Worm (Caenorhabditis elegans) whole organism, L2 larva: ENCODE results near the gene C29F9.12.

ENCODE experiments used
- C34F6.9 ChIP-seq: fragments of 150-350 bp; optimal IDR thresholded peaks from 2 replicates; lab custom pipeline; 2014; ENCODE audit warnings: missing biosample characterization, missing genetic modification characterization
- F13H6.1 ChIP-seq: sonication (generic microtip); optimal IDR thresholded peaks from 2 replicates; lab custom pipeline; 2016; ENCODE audit warnings: missing genetic modification characterization, missing compliant biosample characterization
- R02D3.7 ChIP-seq: fragments of 150-350 bp; optimal IDR thresholded peaks from 2 replicates; lab custom pipeline; 2014; ENCODE audit warnings: missing biosample characterization, missing genetic modification characterization
- Y55F3AM.14 ChIP-seq: fragments of 200-800 bp; sonication (Bioruptor generic); optimal IDR thresholded peaks from 2 replicates; lab custom pipeline; 2018; ENCODE audit warnings: mild to moderate bottlenecking, missing genetic modification characterization, missing compliant biosample characterization
- alr-1 ChIP-seq: fragments of 150-350 bp; optimal IDR thresholded peaks from 2 replicates; lab custom pipeline; 2014; ENCODE audit warnings: missing biosample characterization, missing genetic modification characterization
- aly-2 ChIP-seq: fragments of 150-350 bp; optimal IDR thresholded peaks from 2 replicates; lab custom pipeline; 2014; ENCODE audit warnings: missing biosample characterization, missing genetic modification characterization
- blmp-1 ChIP-seq: sonication (generic microtip); optimal IDR thresholded peaks from 2 replicates; lab custom pipeline; 2017; ENCODE audit warnings: missing genetic modification characterization, mild to moderate bottlenecking, missing compliant biosample characterization, antibody characterized with exemption, moderate library complexity; ENCODE audit not compliant: insufficient read depth
- ceh-16 ChIP-seq: fragments of 150-350 bp; optimal IDR thresholded peaks from 2 replicates; lab custom pipeline; 2014; ENCODE audit warnings: missing biosample characterization, missing genetic modification characterization
- ceh-82 ChIP-seq: fragments of 150-350 bp; optimal IDR thresholded peaks from 2 replicates; lab custom pipeline; 2014; ENCODE audit warnings: missing biosample characterization, missing genetic modification characterization
- crh-2 ChIP-seq: sonication (generic microtip); optimal IDR thresholded peaks from 2 replicates; lab custom pipeline; 2017; ENCODE audit warnings: missing biosample characterization, missing genetic modification characterization
- dmd-4 ChIP-seq: sonication (generic microtip); optimal IDR thresholded peaks from 2 replicates; lab custom pipeline; 2017; ENCODE audit warnings: missing biosample characterization, missing genetic modification characterization
- elt-1 ChIP-seq: fragments of 150-350 bp; optimal IDR thresholded peaks from 2 replicates; lab custom pipeline; 2014; ENCODE audit warnings: missing biosample characterization, missing genetic modification characterization
- elt-3 ChIP-seq: sonication (generic microtip); optimal IDR thresholded peaks from 2 replicates; lab custom pipeline; 2017; ENCODE audit warnings: missing biosample characterization, missing genetic modification characterization
- fos-1 ChIP-seq: fragments of 150-350 bp; optimal IDR thresholded peaks from 2 replicates; lab custom pipeline; 2014; ENCODE audit warnings: missing biosample characterization, missing genetic modification characterization
- gmeb-1 ChIP-seq: fragments of 150-350 bp; optimal IDR thresholded peaks from 2 replicates; lab custom pipeline; 2014; ENCODE audit warnings: missing biosample characterization, missing genetic modification characterization
- lin-39 ChIP-seq: fragments of 150-350 bp; optimal IDR thresholded peaks from 2 replicates; lab custom pipeline; 2014; ENCODE audit warnings: missing biosample characterization, missing genetic modification reagents, missing genetic modification characterization
- lsy-2 ChIP-seq, 2 experiments: fragments of 150-350 bp in 1 of 2; sonication (generic microtip) in 1 of 2; optimal IDR thresholded peaks; 2 replicates each; lab custom pipeline; 2014 to 2017; ENCODE audit warnings: missing biosample characterization in 2 of 2, missing genetic modification characterization in 2 of 2
- mbf-1 ChIP-seq: sonication (generic microtip); optimal IDR thresholded peaks from 2 replicates; lab custom pipeline; 2017; ENCODE audit warnings: missing biosample characterization, missing genetic modification characterization
- mdl-1 ChIP-seq, 2 experiments: fragments of 150-350 bp in 1 of 2; sonication (generic microtip) in 1 of 2; optimal IDR thresholded peaks; 2 replicates each; lab custom pipeline; 2017; ENCODE audit warnings: missing biosample characterization in 2 of 2, missing genetic modification characterization in 2 of 2
- nhr-11 ChIP-seq: fragments of 150-350 bp; optimal IDR thresholded peaks from 2 replicates; lab custom pipeline; 2014; ENCODE audit warnings: missing biosample characterization, missing genetic modification characterization
- nhr-23 ChIP-seq: fragments of 150-350 bp; optimal IDR thresholded peaks from 2 replicates; lab custom pipeline; 2014; ENCODE audit warnings: missing biosample characterization, missing genetic modification reagents, missing genetic modification characterization
- nhr-237 ChIP-seq: fragments of 150-350 bp; optimal IDR thresholded peaks from 2 replicates; lab custom pipeline; 2014; ENCODE audit warnings: missing biosample characterization, missing genetic modification characterization
- nhr-25 ChIP-seq: fragments of 150-350 bp; sonication (generic microtip); optimal IDR thresholded peaks from 3 replicates; lab custom pipeline; 2014; ENCODE audit warnings: missing biosample characterization, missing genetic modification characterization
- nhr-6 ChIP-seq: fragments of 150-350 bp; optimal IDR thresholded peaks from 2 replicates; lab custom pipeline; 2014; ENCODE audit warnings: missing biosample characterization, missing genetic modification characterization
- peb-1 ChIP-seq: fragments of 150-350 bp; optimal IDR thresholded peaks from 2 replicates; lab custom pipeline; 2014; ENCODE audit warnings: missing biosample characterization, missing genetic modification characterization
- sem-4 ChIP-seq: fragments of 150-350 bp; optimal IDR thresholded peaks from 2 replicates; lab custom pipeline; 2014; ENCODE audit warnings: missing biosample characterization, missing genetic modification reagents, missing genetic modification characterization
- skn-1 ChIP-seq: sonication (generic microtip); optimal IDR thresholded peaks from 2 replicates; lab custom pipeline; 2017; ENCODE audit warnings: missing biosample characterization, missing genetic modification characterization
- sma-3 ChIP-seq: sonication (generic microtip); optimal IDR thresholded peaks from 2 replicates; lab custom pipeline; 2016; ENCODE audit warnings: missing genetic modification reagents, missing genetic modification characterization, missing compliant biosample characterization
- unc-39 ChIP-seq: fragments of 150-350 bp; optimal IDR thresholded peaks from 2 replicates; lab custom pipeline; 2014; ENCODE audit warnings: missing biosample characterization, missing genetic modification characterization
- unc-55 ChIP-seq: fragments of 150-350 bp; sonication (generic microtip); optimal IDR thresholded peaks from 3 replicates; lab custom pipeline; 2014; ENCODE audit warnings: missing biosample characterization, missing genetic modification reagents, missing genetic modification characterization
- unc-62 ChIP-seq: fragments of 150-350 bp; optimal IDR thresholded peaks from 2 replicates; lab custom pipeline; 2014; ENCODE audit warnings: missing biosample characterization, missing genetic modification reagents, missing genetic modification characterization
- ztf-1 ChIP-seq: fragments of 200-800 bp; sonication (Bioruptor generic); conservative IDR thresholded peaks from 2 replicates; pipeline ENCODE4 v1.3.6; 2022; ENCODE audit warnings: missing genetic modification characterization, missing compliant biosample characterization
- ztf-4 ChIP-seq: fragments of 150-350 bp; optimal IDR thresholded peaks from 2 replicates; lab custom pipeline; 2014; ENCODE audit warnings: missing biosample characterization, missing genetic modification characterization

Gene C29F9.12

ce11 chrIII:149132-149531, 27.3 kb upstream of the C29F9.12 start:
- TF ChIP-seq Y55F3AM.14 (GFP tag; lab: Kevin White, UChicago) (no peak), R02D3.7 (tag; lab: Kevin White, UChicago) (no peak), gmeb-1 (tag; lab: Kevin White, UChicago) (no peak), peb-1 (no peak), nhr-237 (no peak), nhr-23 (no peak), nhr-6 (tag; lab: Kevin White, UChicago) (no peak), unc-39 (tag; lab: Kevin White, UChicago) (no peak), dmd-4 (tag; lab: Kevin White, UChicago) (no peak), ceh-82 (tag; lab: Kevin White, UChicago) (no peak), ztf-1 (GFP tag; lab: Robert Waterston, UW) (no peak)
- TF ChIP-seq, all 48 proteins: peak for 0

- peak; percentile 4 for TF ChIP-seq gmeb-1 (tag; lab: Kevin White, UChicago)
- TF ChIP-seq fos-1 (tag; lab: Kevin White, UChicago), result peak; percentile 65
- no peak for TF ChIP-seq unc-55 (GFP tag; lab: Kevin White, UChicago)
- no peak for TF ChIP-seq elt-1 (tag; lab: Kevin White, UChicago)
Measured at ce11 chrIII:147570-148076, 25.8 kb upstream of the C29F9.12 start, which contains the start of gene sqst-5. sqst-5 (minus strand) TSS chrIII:147620.

ce11 chrIII:146369-146768, 24.5 kb upstream of the C29F9.12 start, which contains the start of gene fbxb-84:
fbxb-84 (minus strand) TSS chrIII:146469.
- no peak for TF ChIP-seq ztf-4 (tag; lab: Kevin White, UChicago)
- TF ChIP-seq mbf-1 (tag; lab: Kevin White, UChicago), result no peak
- TF ChIP-seq ceh-16 (tag; lab: Kevin White, UChicago), result no peak
- TF ChIP-seq elt-1 (tag; lab: Kevin White, UChicago), result no peak
- TF ChIP-seq unc-62 (GFP tag; lab: Kevin White, UChicago), result no peak
- TF ChIP-seq sma-3 (GFP tag; lab: Kevin White, UChicago), result no peak
- TF ChIP-seq gmeb-1 (tag; lab: Kevin White, UChicago), result no peak

- TF ChIP-seq nhr-11 (tag; lab: Kevin White, UChicago), result no peak
- no peak for TF ChIP-seq gmeb-1 (tag; lab: Kevin White, UChicago)
- no peak for TF ChIP-seq ceh-82 (tag; lab: Kevin White, UChicago)
- TF ChIP-seq blmp-1 (tag; lab: Kevin White, UChicago), result no peak
- no peak for TF ChIP-seq alr-1
- TF ChIP-seq aly-2, result no peak
- TF ChIP-seq lin-39, result no peak
- no peak for TF ChIP-seq sma-3 (GFP tag; lab: Kevin White, UChicago)
- no peak for TF ChIP-seq skn-1 (tag; lab: Kevin White, UChicago)
- TF ChIP-seq unc-55 (GFP tag; lab: Kevin White, UChicago), result no peak
- no peak for TF ChIP-seq sem-4 (tag; lab: Kevin White, UChicago)
- TF ChIP-seq F13H6.1 (tag; lab: Kevin White, UChicago), result no peak
- TF ChIP-seq, all 48 proteins: peak for 0
Measured at ce11 chrIII:145078-145477, 23.2 kb upstream of the C29F9.12 start, which contains the start of the genes T17A3.12 and fbxb-83. T17A3.12 (minus strand) TSS chrIII:145178. fbxb-83 (minus strand) TSS chrIII:145211.

ce11 chrIII:143121-143520, 21.3 kb upstream of the C29F9.12 start, which contains the start of gene fbxb-82:
fbxb-82 (minus strand) TSS chrIII:143221.
- TF ChIP-seq nhr-25 (tag; lab: Kevin White, UChicago) (no peak), ceh-16 (tag; lab: Kevin White, UChicago) (no peak), crh-2 (no peak), lin-39 (no peak), lsy-2 (tag; optimal IDR thresholded peaks at IDR 0.05; lab: Kevin White, UChicago) (no peak), ztf-4 (tag; lab: Kevin White, UChicago) (no peak), mbf-1 (tag; lab: Kevin White, UChicago) (no peak), sma-3 (GFP tag; lab: Kevin White, UChicago) (no peak), skn-1 (tag; lab: Kevin White, UChicago) (no peak), ztf-1 (GFP tag; lab: Robert Waterston, UW) (no peak), nhr-11 (tag; lab: Kevin White, UChicago) (no peak), elt-3 (tag; lab: Kevin White, UChicago) (no peak), C34F6.9 (tag; lab: Kevin White, UChicago) (no peak), mdl-1 (tag; optimal IDR thresholded peaks at IDR 0.05; lab: Kevin White, UChicago) (no peak)
